Fruit fly (Drosophila melanogaster) whole organism, embryonic: ENCODE measurements around the gene Atg18b.
A peak's percentile ranks its signal among the peaks of the same experiment; 100 is the strongest.

Source experiments
- B-H1 ChIP-seq: fragments of 200-800 bp; sonication (Bioruptor generic); IDR thresholded peaks from 3 replicates; pipeline ENCODE4 v1.3.6; 2022; ENCODE audit warnings: missing biosample characterization, missing genetic modification characterization
- Bdp1 ChIP-seq: fragments of 200-800 bp; sonication (Bioruptor generic); optimal IDR thresholded peaks from 3 replicates; lab custom pipeline; 2016; ENCODE audit warnings: missing biosample characterization, missing genetic modification characterization
- CG10366 ChIP-seq: fragments of 200-800 bp; sonication (Bioruptor generic); IDR thresholded peaks from 2 replicates; pipeline ENCODE4 v1.3.6; 2022; ENCODE audit warnings: missing biosample characterization, missing genetic modification characterization
- CG10654 ChIP-seq: fragments of 200-800 bp; sonication (Bioruptor generic); optimal IDR thresholded peaks from 2 replicates; lab custom pipeline; 2016; ENCODE audit warnings: missing biosample characterization, missing genetic modification characterization
- CG12942 ChIP-seq: fragments of 200-800 bp; sonication (Bioruptor generic); optimal IDR thresholded peaks from 3 replicates; lab custom pipeline; 2016; ENCODE audit warnings: missing biosample characterization, missing genetic modification characterization
- CG13775 ChIP-seq: fragments of 200-800 bp; sonication (Bioruptor generic); optimal IDR thresholded peaks from 3 replicates; lab custom pipeline; 2017; ENCODE audit warnings: missing biosample characterization, mild to moderate bottlenecking, missing genetic modification characterization
- CG14050 ChIP-seq: fragments of 200-800 bp; sonication (Bioruptor generic); IDR thresholded peaks from 3 replicates; pipeline ENCODE4 v1.3.6; 2022; ENCODE audit warnings: missing biosample characterization, missing genetic modification characterization
- CG1529 ChIP-seq: fragments of 200-800 bp; sonication (Bioruptor generic); optimal IDR thresholded peaks from 3 replicates; lab custom pipeline; 2018; ENCODE audit warnings: missing biosample characterization, missing genetic modification characterization
- CG15479 ChIP-seq: fragments of 200-800 bp; sonication (Bioruptor generic); optimal IDR thresholded peaks from 3 replicates; lab custom pipeline; 2019; ENCODE audit warnings: missing biosample characterization, mild to moderate bottlenecking, missing genetic modification characterization, moderate library complexity
- CG15601 ChIP-seq: fragments of 200-800 bp; sonication (Bioruptor generic); optimal IDR thresholded peaks from 3 replicates; lab custom pipeline; 2019; ENCODE audit warnings: missing biosample characterization, mild to moderate bottlenecking, missing genetic modification characterization, moderate library complexity
- CG18262 ChIP-seq: fragments of 200-800 bp; optimal IDR thresholded peaks from 3 replicates; lab custom pipeline; 2019; ENCODE audit warnings: missing biosample characterization, mild to moderate bottlenecking, missing genetic modification characterization, moderate library complexity
- CG31224 ChIP-seq: fragments of 200-800 bp; sonication (Bioruptor generic); IDR thresholded peaks from 2 replicates; pipeline ENCODE4 v1.3.6; 2022; ENCODE audit warnings: missing biosample characterization, missing genetic modification characterization
- CG33557 ChIP-seq: fragments of 200-800 bp; sonication (Bioruptor generic); optimal IDR thresholded peaks from 2 replicates; lab custom pipeline; 2019; ENCODE audit warnings: missing biosample characterization, mild to moderate bottlenecking, missing genetic modification characterization, moderate library complexity
- CG4282 ChIP-seq: fragments of 200-800 bp; sonication (Bioruptor generic); optimal IDR thresholded peaks from 2 replicates; lab custom pipeline; 2016; ENCODE audit warnings: missing biosample characterization, missing genetic modification characterization
- CG4404 ChIP-seq: fragments of 200-800 bp; sonication (Bioruptor generic); IDR thresholded peaks from 2 replicates; pipeline ENCODE4 v1.3.6; 2022; ENCODE audit warnings: missing biosample characterization, missing genetic modification characterization
- CG8478 ChIP-seq: fragments of >200 bp; optimal IDR thresholded peaks from 2 replicates; lab custom pipeline; 2018
- CG9215 ChIP-seq: fragments of 200-800 bp; sonication (Bioruptor generic); IDR thresholded peaks from 2 replicates; pipeline ENCODE4 v1.3.6; 2022; ENCODE audit warnings: missing biosample characterization, missing genetic modification characterization
- CG9437 ChIP-seq: fragments of 200-800 bp; sonication (Bioruptor generic); optimal IDR thresholded peaks from 2 replicates; lab custom pipeline; 2018; ENCODE audit warnings: missing biosample characterization, mild to moderate bottlenecking, missing genetic modification characterization
- Dbx ChIP-seq: fragments of 200-800 bp; sonication (Bioruptor generic); IDR thresholded peaks from 3 replicates; pipeline ENCODE4 v1.3.6; 2022; ENCODE audit warnings: missing biosample characterization, missing genetic modification characterization
- Dfd ChIP-seq, 2 experiments: fragments of >200 bp; optimal IDR thresholded peaks; 2 replicates each; lab custom pipeline; 2017; ENCODE audit warnings: missing biosample characterization in 2 of 2, missing genetic modification characterization in 2 of 2
- Dip2 ChIP-seq: fragments of 200-800 bp; sonication (Bioruptor generic); IDR thresholded peaks from 2 replicates; pipeline ENCODE4 v1.3.6; 2022; ENCODE audit warnings: missing biosample characterization, missing genetic modification characterization
- Ets97D ChIP-seq: fragments of 200-800 bp; sonication (Bioruptor generic); optimal IDR thresholded peaks from 3 replicates; lab custom pipeline; 2016; ENCODE audit warnings: missing biosample characterization, missing genetic modification characterization
- H15 ChIP-seq: fragments of 200-800 bp; sonication (Bioruptor generic); IDR thresholded peaks from 3 replicates; pipeline ENCODE4 v1.3.6; 2022; ENCODE audit warnings: missing biosample characterization, missing genetic modification characterization
- HLH3B ChIP-seq: fragments of 200-800 bp; sonication (Bioruptor generic); IDR thresholded peaks from 2 replicates; pipeline ENCODE4 v1.3.6; 2022; ENCODE audit warnings: missing biosample characterization, missing genetic modification characterization
- HLH4C ChIP-seq: fragments of 200-800 bp; sonication (Bioruptor generic); IDR thresholded peaks from 3 replicates; pipeline ENCODE4 v1.3.6; 2022; ENCODE audit warnings: missing biosample characterization, missing genetic modification characterization; ENCODE audit not compliant: partially characterized antibody
- Hey ChIP-seq: fragments of 200-800 bp; sonication (Bioruptor generic); optimal IDR thresholded peaks from 3 replicates; lab custom pipeline; 2018; ENCODE audit warnings: missing biosample characterization, mild to moderate bottlenecking, missing genetic modification characterization
- Mad ChIP-seq: fragments of 200-800 bp; sonication (Bioruptor generic); optimal IDR thresholded peaks from 2 replicates; lab custom pipeline; 2016; ENCODE audit warnings: missing biosample characterization, missing genetic modification characterization
- Myb ChIP-seq: fragments of 200-800 bp; sonication (Bioruptor generic); optimal IDR thresholded peaks from 2 replicates; lab custom pipeline; 2016; ENCODE audit warnings: missing biosample characterization, missing genetic modification characterization
- NC2α ChIP-seq: fragments of 200-800 bp; sonication (Bioruptor generic); optimal IDR thresholded peaks from 2 replicates; lab custom pipeline; 2016; ENCODE audit warnings: missing biosample characterization, missing genetic modification characterization
- Nf-YB ChIP-seq: fragments of 200-800 bp; sonication (Bioruptor generic); optimal IDR thresholded peaks from 3 replicates; lab custom pipeline; 2019; ENCODE audit warnings: missing biosample characterization, mild to moderate bottlenecking, missing genetic modification characterization, moderate library complexity
- Ravus ChIP-seq: fragments of 200-800 bp; sonication (Bioruptor generic); IDR thresholded peaks from 2 replicates; pipeline ENCODE4 v1.3.6; 2022; ENCODE audit warnings: missing biosample characterization, missing genetic modification characterization
- Stat92E ChIP-seq, 3 experiments: fragments of >200 bp in 2 of 3; fragments of 200-800 bp in 1 of 3; sonication (Bioruptor generic) in 1 of 3; optimal IDR thresholded peaks; 2 replicates each; lab custom pipeline; 2017 to 2019; ENCODE audit warnings: missing biosample characterization in 3 of 3, missing genetic modification characterization in 3 of 3, mild to moderate bottlenecking in 1 of 3, moderate library complexity in 1 of 3
- Taf1 ChIP-seq: fragments of 200-800 bp; sonication (Bioruptor generic); IDR thresholded peaks from 2 replicates; pipeline ENCODE4 v1.3.6; 2022; ENCODE audit warnings: missing biosample characterization, missing genetic modification characterization
- al ChIP-seq: fragments of 200-800 bp; sonication (Bioruptor generic); IDR thresholded peaks from 2 replicates; pipeline ENCODE4 v1.3.6; 2022; ENCODE audit warnings: missing biosample characterization, missing genetic modification characterization
- amos ChIP-seq: fragments of 200-800 bp; sonication (Bioruptor generic); IDR thresholded peaks from 2 replicates; pipeline ENCODE4 v1.3.6; 2022; ENCODE audit warnings: missing biosample characterization, missing genetic modification characterization; ENCODE audit not compliant: partially characterized antibody
- ash1 ChIP-seq: fragments of 200-800 bp; sonication (Bioruptor generic); optimal IDR thresholded peaks from 2 replicates; lab custom pipeline; 2018; ENCODE audit warnings: missing biosample characterization, mild to moderate bottlenecking, missing genetic modification characterization
- bigmax ChIP-seq: fragments of 200-800 bp; sonication (Bioruptor generic); optimal IDR thresholded peaks from 2 replicates; lab custom pipeline; 2018; ENCODE audit warnings: missing biosample characterization, mild to moderate bottlenecking, missing genetic modification characterization
- croc ChIP-seq: fragments of 200-800 bp; sonication (Bioruptor generic); conservative IDR thresholded peaks from 3 replicates; pipeline ENCODE4 v1.3.6; 2022; ENCODE audit warnings: missing biosample characterization, missing genetic modification characterization
- cwo ChIP-seq: fragments of 200-800 bp; sonication (Bioruptor generic); optimal IDR thresholded peaks from 3 replicates; lab custom pipeline; 2017; ENCODE audit warnings: missing biosample characterization, missing genetic modification characterization, mild to moderate bottlenecking, moderate library complexity, missing genetic modification reagents
- emc ChIP-seq: fragments of 200-800 bp; sonication (Bioruptor generic); optimal IDR thresholded peaks from 2 replicates; lab custom pipeline; 2016; ENCODE audit warnings: missing biosample characterization, missing genetic modification characterization
- h ChIP-seq: fragments of >200 bp; optimal IDR thresholded peaks from 2 replicates; lab custom pipeline; 2017
- ham ChIP-seq: fragments of 200-800 bp; sonication (Bioruptor generic); IDR thresholded peaks from 2 replicates; pipeline ENCODE4 v1.3.6; 2022; ENCODE audit warnings: missing biosample characterization, missing genetic modification characterization
- hth ChIP-seq: fragments of >200 bp; optimal IDR thresholded peaks from 2 replicates; lab custom pipeline; 2017; ENCODE audit warnings: inconsistent platforms
- insv ChIP-seq, 2 experiments: fragments of 200-800 bp; sonication (Bioruptor generic); optimal IDR thresholded peaks; 3 replicates each; lab custom pipeline; 2016 to 2018; ENCODE audit warnings: missing biosample characterization in 2 of 2, missing genetic modification characterization in 2 of 2
- nmo ChIP-seq: fragments of 200-800 bp; sonication (Bioruptor generic); optimal IDR thresholded peaks from 2 replicates; lab custom pipeline; 2018; ENCODE audit warnings: missing biosample characterization, mild to moderate bottlenecking, missing genetic modification characterization, moderate library complexity
- p53 ChIP-seq: fragments of 200-800 bp; sonication (Bioruptor generic); optimal IDR thresholded peaks from 2 replicates; lab custom pipeline; 2016; ENCODE audit warnings: missing biosample characterization, missing genetic modification characterization
- pfk ChIP-seq: fragments of 200-800 bp; sonication (Bioruptor generic); optimal IDR thresholded peaks from 2 replicates; lab custom pipeline; 2018; ENCODE audit warnings: missing biosample characterization, mild to moderate bottlenecking, missing genetic modification characterization, moderate library complexity
- pum ChIP-seq: fragments of 200-800 bp; sonication (Bioruptor generic); optimal IDR thresholded peaks from 2 replicates; lab custom pipeline; 2016; ENCODE audit warnings: missing biosample characterization, missing genetic modification characterization
- sens-2 ChIP-seq: fragments of 200-800 bp; sonication (Bioruptor generic); IDR thresholded peaks from 2 replicates; pipeline ENCODE4 v1.3.6; 2022; ENCODE audit warnings: missing biosample characterization, missing genetic modification characterization
- sim ChIP-seq: fragments of 200-800 bp; sonication (Bioruptor generic); IDR thresholded peaks from 2 replicates; pipeline ENCODE4 v1.3.6; 2022; ENCODE audit warnings: missing biosample characterization, missing genetic modification characterization
- trh ChIP-seq: fragments of 200-800 bp; sonication (Bioruptor generic); optimal IDR thresholded peaks from 2 replicates; lab custom pipeline; 2016; ENCODE audit warnings: missing biosample characterization, missing genetic modification characterization
- yki ChIP-seq: fragments of >200 bp; optimal IDR thresholded peaks from 3 replicates; lab custom pipeline; 2018
- zen2 ChIP-seq: fragments of 200-800 bp; sonication (Bioruptor generic); IDR thresholded peaks from 3 replicates; pipeline ENCODE4 v1.3.6; 2022; ENCODE audit warnings: missing biosample characterization, missing genetic modification characterization; ENCODE audit not compliant: partially characterized antibody

Gene Atg18b

dm6 chr2L:21218240-21218911 lies 2.0 kb downstream of the Atg18b start, which contains the start of gene CG8679 (continued):
- no peak for TF ChIP-seq Dbx (GFP tag; lab: Robert Waterston, UW)
- no peak for TF ChIP-seq emc (GFP tag; lab: Kevin White, UChicago)
- TF ChIP-seq CG18262 (tag; lab: Kevin White, UChicago), result no peak
- TF ChIP-seq ash1, result peak; percentile 5
- peak; percentile 35; the same call in 1 of the 3 replicates for TF ChIP-seq HLH4C (GFP tag; lab: Robert Waterston, UW)
- no peak for TF ChIP-seq h (lab: Kevin White, UChicago)
- TF ChIP-seq CG33557 (GFP tag; lab: Kevin White, UChicago), result no peak
- peak; percentile 17 for TF ChIP-seq nmo
- no peak for TF ChIP-seq CG9215
- TF ChIP-seq Dfd (GFP tag; optimal IDR thresholded peaks at IDR 0.05; lab: Kevin White, UChicago), result no peak
- peak in 1 of 2 experiments; percentile 70 for TF ChIP-seq insv (GFP tag; optimal IDR thresholded peaks at IDR 0.05; lab: Kevin White, UChicago)
- TF ChIP-seq ham (GFP tag; lab: Robert Waterston, UW), result no peak
- no peak for TF ChIP-seq CG13775 (GFP tag; lab: Kevin White, UChicago)
- TF ChIP-seq al (GFP tag; lab: Robert Waterston, UW), result no peak
- no peak for TF ChIP-seq zen2
- TF ChIP-seq CG15479 (GFP tag; lab: Kevin White, UChicago), result no peak
- TF ChIP-seq p53 (GFP tag; lab: Kevin White, UChicago), result no peak
- no peak for TF ChIP-seq Taf1
- no peak for TF ChIP-seq CG10654 (GFP tag; lab: Kevin White, UChicago)
- peak; percentile 37 for TF ChIP-seq Ets97D
- peak; percentile 42 for TF ChIP-seq bigmax (GFP tag; lab: Kevin White, UChicago)
- TF ChIP-seq hth (lab: Kevin White, UChicago), result no peak
- TF ChIP-seq H15 (GFP tag; lab: Robert Waterston, UW), result no peak
- no peak for TF ChIP-seq Dip2 (GFP tag; lab: Robert Waterston, UW)
- no peak for TF ChIP-seq CG4404 (GFP tag; lab: Robert Waterston, UW)
- TF ChIP-seq Ravus (GFP tag; lab: Robert Waterston, UW), result no peak
- no peak for TF ChIP-seq CG31224 (GFP tag; lab: Robert Waterston, UW)
- TF ChIP-seq sim (GFP tag; lab: Robert Waterston, UW), result no peak
- TF ChIP-seq sens-2, result no peak
- TF ChIP-seq Hey (tag; lab: Kevin White, UChicago), result no peak
- TF ChIP-seq CG14050 (GFP tag; lab: Robert Waterston, UW), result no peak
- no peak for TF ChIP-seq NC2α
- no peak for TF ChIP-seq pum
- no peak for TF ChIP-seq croc (GFP tag; lab: Robert Waterston, UW)
- TF ChIP-seq CG8478 (lab: Kevin White, UChicago), result no peak
- no peak for TF ChIP-seq CG9437 (GFP tag; lab: Kevin White, UChicago)
- peak; percentile 57 for TF ChIP-seq Myb (GFP tag; lab: Kevin White, UChicago)
- TF ChIP-seq CG4282 (GFP tag; lab: Kevin White, UChicago), result no peak
- no peak for TF ChIP-seq Nf-YB (GFP tag; lab: Kevin White, UChicago)
- TF ChIP-seq Bdp1 (GFP tag; lab: Kevin White, UChicago), result no peak
- TF ChIP-seq yki (lab: Kevin White, UChicago), result no peak
- peak; percentile 84 for TF ChIP-seq cwo (GFP tag; lab: Kevin White, UChicago)
- TF ChIP-seq Mad (GFP tag; lab: Kevin White, UChicago), result no peak
- no peak for TF ChIP-seq HLH3B (GFP tag; lab: Robert Waterston, UW)
- TF ChIP-seq CG1529 (GFP tag; lab: Kevin White, UChicago), result no peak
- no peak for TF ChIP-seq CG12942 (GFP tag; lab: Kevin White, UChicago)
- no peak for TF ChIP-seq trh (GFP tag; lab: Kevin White, UChicago)
- TF ChIP-seq CG15601, result peak; percentile 31
- no peak for TF ChIP-seq CG10366 (GFP tag; lab: Robert Waterston, UW)
- no peak for TF ChIP-seq B-H1 (GFP tag; lab: Robert Waterston, UW)
- TF ChIP-seq pfk (GFP tag; lab: Kevin White, UChicago), result no peak
- TF ChIP-seq amos (GFP tag; lab: Robert Waterston, UW), result peak; percentile 49; the same call in 1 of the 2 replicates
- TF ChIP-seq Stat92E (GFP tag; optimal IDR thresholded peaks at IDR 0.05; lab: Kevin White, UChicago), result peak in 1 of 3 experiments; percentile 38
